Fruit fly (Drosophila melanogaster): ENCODE results near the gene Hsp27.

The Hsp27 gene

DNA sequence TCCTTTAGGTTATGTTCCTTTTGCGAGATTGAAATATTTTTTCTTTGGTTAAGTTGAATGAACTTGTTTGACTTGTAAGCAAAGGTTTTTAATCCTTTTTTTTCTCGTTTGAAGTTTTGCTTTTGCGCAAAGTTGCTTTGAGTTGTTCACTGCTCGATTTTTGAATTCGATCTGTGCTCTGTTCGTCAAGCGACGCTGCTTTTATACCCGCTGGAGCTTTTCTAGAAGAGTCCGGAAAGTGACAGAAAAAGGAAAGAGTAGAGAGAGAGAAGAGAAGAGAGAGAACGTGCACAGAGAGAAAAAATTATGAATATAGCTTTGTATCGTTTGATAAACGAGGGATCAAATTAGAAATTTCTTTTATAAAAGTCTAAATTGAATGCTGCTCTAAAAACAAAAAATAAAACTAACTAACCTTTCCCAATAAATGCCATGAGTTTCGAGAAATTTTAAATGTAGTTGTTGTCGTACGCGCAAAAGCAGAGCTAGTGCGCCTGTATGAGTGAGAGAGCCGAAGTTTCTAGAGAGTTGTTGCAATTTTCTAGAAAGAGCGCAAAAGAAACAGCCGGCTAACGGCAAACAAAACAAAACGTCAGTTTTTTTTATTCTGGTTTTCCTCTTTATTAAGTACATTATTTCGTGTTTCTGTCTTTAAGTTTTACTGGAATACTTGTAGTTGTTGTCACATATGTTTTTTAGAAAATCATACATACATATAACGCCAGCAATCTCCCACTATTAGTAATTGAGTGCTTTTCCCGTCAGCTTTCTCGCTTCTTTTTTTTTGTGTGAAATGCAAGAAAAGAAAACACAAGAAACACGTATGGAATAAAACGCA lies 6.4 kb upstream of the Hsp27 start, which contains the start of gene Hsp26 (continued):
- TF ChIP-seq prd (optimal IDR thresholded peaks at IDR 0.05), result no peak
- peak; percentile 79 for TF ChIP-seq prd (GFP tag; IDR thresholded peaks at IDR 0.05)
- TF ChIP-seq Lhr (GFP tag; optimal IDR thresholded peaks at IDR 0.05), result no peak
- peak; percentile 96 for TF ChIP-seq CG3163 (GFP tag; optimal IDR thresholded peaks at IDR 0.05)
- TF ChIP-seq CG7839 (tag; optimal IDR thresholded peaks at IDR 0.05), result peak; percentile 86
- 0 out of 2 replicates have a peak, but pooled peaks have one; percentile 22 for TF ChIP-seq CG4404 (GFP tag; IDR thresholded peaks at IDR 0.05)
- peak; percentile 63; the same call in 2 of the 3 replicates for TF ChIP-seq CG2889 (GFP tag; IDR thresholded peaks at IDR 0.05)
- TF ChIP-seq CG17568 (GFP tag; optimal IDR thresholded peaks at IDR 0.05), result peak; percentile 84
- TF ChIP-seq CG12155 (GFP tag; optimal IDR thresholded peaks at IDR 0.05), result peak; percentile 83
- no peak for TF ChIP-seq ab (GFP tag; optimal IDR thresholded peaks at IDR 0.05)
- TF ChIP-seq Atf3 (GFP tag; optimal IDR thresholded peaks at IDR 0.05), result peak; percentile 80
- peak; percentile 81 to 82 for TF ChIP-seq chif (GFP tag; optimal IDR thresholded peaks at IDR 0.05)
- TF ChIP-seq CG17328 (GFP tag; IDR thresholded peaks at IDR 0.05), result peak; percentile 91
- peak; percentile 56 for TF ChIP-seq Adf1 (GFP tag; IDR thresholded peaks at IDR 0.05)
- TF ChIP-seq CG4424 (GFP tag; optimal IDR thresholded peaks at IDR 0.05), result peak; percentile 83
- TF ChIP-seq BEAF-32 (GFP tag; optimal IDR thresholded peaks at IDR 0.05), result no peak
- peak; percentile 60; the same call in 2 of the 3 replicates for TF ChIP-seq Dbx (GFP tag; IDR thresholded peaks at IDR 0.05)
- peak; percentile 21; the same call in 1 of the 2 replicates for TF ChIP-seq danr (GFP tag; IDR thresholded peaks at IDR 0.05)
- TF ChIP-seq CG14667 (GFP tag; IDR thresholded peaks at IDR 0.05), result peak; percentile 71
- peak; percentile 72 for TF ChIP-seq tio (GFP tag; optimal IDR thresholded peaks at IDR 0.05)
- TF ChIP-seq lab (GFP tag; optimal IDR thresholded peaks at IDR 0.05), result peak; percentile 91
- peak; percentile 77 for TF ChIP-seq CG12942 (GFP tag; optimal IDR thresholded peaks at IDR 0.05)
- TF ChIP-seq CG32532 (GFP tag; IDR thresholded peaks at IDR 0.05), result peak; percentile 90
- peak; percentile 77 for TF ChIP-seq maf-S (GFP tag; optimal IDR thresholded peaks at IDR 0.05)
- TF ChIP-seq shn (GFP tag; optimal IDR thresholded peaks at IDR 0.05), result peak; percentile 49
- TF ChIP-seq E2f2 (GFP tag; IDR thresholded peaks at IDR 0.05), result peak; percentile 68; the same call in 1 of the 2 replicates
- 0 out of 2 replicates have a peak, but pooled peaks have one; percentile 19 for TF ChIP-seq dati (GFP tag; IDR thresholded peaks at IDR 0.05)
- peak; percentile 26 for TF ChIP-seq CG31365 (tag; optimal IDR thresholded peaks at IDR 0.05)
- peak; percentile 71 for TF ChIP-seq CG6254 (GFP tag; optimal IDR thresholded peaks at IDR 0.05)
- TF ChIP-seq dimm (GFP tag; IDR thresholded peaks at IDR 0.05), result peak; percentile 58; the same call in 1 of the 2 replicates
- TF ChIP-seq ara (GFP tag; IDR thresholded peaks at IDR 0.05), result peak; percentile 77
- TF ChIP-seq Elba2 (GFP tag; optimal IDR thresholded peaks at IDR 0.05), result no peak
- TF ChIP-seq Sin3A (optimal IDR thresholded peaks at IDR 0.05), result no peak
- TF ChIP-seq lov (optimal IDR thresholded peaks at IDR 0.05), result no peak
- TF ChIP-seq lov (GFP tag; IDR thresholded peaks at IDR 0.05), result peak; percentile 62; the same call in 1 of the 3 replicates
- peak; percentile 72 for TF ChIP-seq CG10462 (GFP tag; optimal IDR thresholded peaks at IDR 0.05)
- peak; percentile 59 for TF ChIP-seq sd (tag; optimal IDR thresholded peaks at IDR 0.05)
- no peak for TF ChIP-seq amos (GFP tag; IDR thresholded peaks at IDR 0.05; ENCODE audit: partially characterized antibody)

DNA sequence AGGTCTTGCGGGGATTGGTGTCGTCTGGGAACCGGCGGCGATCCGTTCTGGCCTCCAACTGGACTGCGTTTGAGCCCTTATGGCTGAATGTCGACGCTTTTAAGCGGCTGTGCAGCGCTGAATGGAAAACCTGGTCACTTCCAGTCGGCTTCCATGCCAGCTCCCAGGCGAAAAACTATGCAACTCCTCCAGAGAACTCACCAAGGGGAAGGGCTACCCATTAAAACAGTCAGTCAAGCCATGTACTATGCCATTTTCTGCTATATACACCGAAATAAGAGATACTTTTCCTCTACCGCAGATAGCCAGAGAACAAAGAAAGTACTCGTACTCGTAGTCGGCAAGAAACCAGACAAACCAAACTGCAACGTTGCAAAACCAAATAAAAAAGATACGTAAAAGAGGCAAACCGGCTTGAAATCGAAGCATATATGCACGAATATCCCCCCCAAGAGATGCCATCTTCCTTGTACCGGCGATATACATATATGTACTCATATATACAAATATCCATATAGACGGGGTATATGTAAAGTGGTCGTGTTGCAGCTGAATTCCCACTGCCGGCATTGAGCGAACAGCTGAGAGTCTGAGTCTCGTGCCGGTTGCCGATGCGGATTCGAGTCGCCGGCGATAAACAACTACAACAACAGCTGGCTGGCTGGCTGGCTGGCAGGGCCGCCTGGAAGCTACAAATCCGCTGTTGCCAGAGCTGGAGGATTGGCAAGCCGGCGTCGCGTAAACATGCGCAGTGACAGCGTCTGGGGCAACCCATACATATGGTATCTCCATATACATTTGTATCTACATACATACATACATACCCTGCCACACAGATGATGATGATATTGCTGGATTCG lies 4.1 kb upstream of the Hsp27 start, which contains the start of gene Hsp67Ba:
Gene Hsp67Ba, minus strand, starts transcription at position 51 of the 860 bp plus-strand sequence.
- TF ChIP-seq Mes4 (GFP tag; optimal IDR thresholded peaks at IDR 0.05), result no peak
- no peak for TF ChIP-seq Asciz (GFP tag; optimal IDR thresholded peaks at IDR 0.05)
- no peak for TF ChIP-seq Awh (GFP tag; IDR thresholded peaks at IDR 0.05)
- no peak for TF ChIP-seq H2.0 (GFP tag; IDR thresholded peaks at IDR 0.05)
- TF ChIP-seq CG9817 (tag; optimal IDR thresholded peaks at IDR 0.05), result no peak
- TF ChIP-seq Deaf1 (tag; optimal IDR thresholded peaks at IDR 0.05), result peak; percentile 53
- no peak for TF ChIP-seq Dp (GFP tag; optimal IDR thresholded peaks at IDR 0.05)
- no peak for TF ChIP-seq NC2α (GFP tag; optimal IDR thresholded peaks at IDR 0.05)
- no peak for TF ChIP-seq tio (GFP tag; optimal IDR thresholded peaks at IDR 0.05)
- no peak for TF ChIP-seq bcd (GFP tag; optimal IDR thresholded peaks at IDR 0.05)
- TF ChIP-seq Oli (tag; optimal IDR thresholded peaks at IDR 0.05), result no peak
- TF ChIP-seq twi (tag; optimal IDR thresholded peaks at IDR 0.05), result peak; percentile 58
- peak; percentile 56 for TF ChIP-seq ewg (GFP tag; optimal IDR thresholded peaks at IDR 0.05)
